Worm (Caenorhabditis elegans) whole organism, L4 larva: ENCODE results near the gene mltn-9.

Source experiments
- F37D6.2 ChIP-seq: sonication (generic microtip); optimal IDR thresholded peaks from 2 replicates; lab custom pipeline; 2016; ENCODE audit warnings: mild to moderate bottlenecking, missing genetic modification characterization, missing compliant biosample characterization
- F49E8.2 ChIP-seq: sonication (generic microtip); optimal IDR thresholded peaks from 2 replicates; lab custom pipeline; 2016; ENCODE audit warnings: missing compliant biosample characterization, mild to moderate bottlenecking, missing genetic modification characterization, borderline replicate concordance
- Y5F2A.4 ChIP-seq: fragments of 200-800 bp; sonication (Bioruptor generic); optimal IDR thresholded peaks from 2 replicates; lab custom pipeline; 2018; ENCODE audit warnings: mild to moderate bottlenecking, missing genetic modification characterization, missing compliant biosample characterization
- Y75B8A.6 ChIP-seq: fragments of 200-800 bp; sonication (Bioruptor generic); IDR thresholded peaks from 2 replicates; pipeline ENCODE4 v1.3.6; 2022; ENCODE audit warnings: missing genetic modification reagents, missing genetic modification characterization, missing compliant biosample characterization
- aha-1 ChIP-seq: fragments of 150-350 bp; peaks from one replicate; lab custom pipeline; 2014; ENCODE audit warnings: missing biosample characterization, missing genetic modification characterization
- aly-2 ChIP-seq: sonication (generic microtip); optimal IDR thresholded peaks from 2 replicates; lab custom pipeline; 2018; ENCODE audit warnings: missing biosample characterization, missing genetic modification characterization
- ama-1 ChIP-seq: fragments of 150-350 bp; optimal IDR thresholded peaks from 2 replicates; lab custom pipeline; 2014; ENCODE audit warnings: inconsistent platforms, mixed read lengths
- arid-1 ChIP-seq: fragments of 200-800 bp; sonication (Bioruptor generic); conservative IDR thresholded peaks from 2 replicates; pipeline ENCODE4 v1.3.6; 2022; ENCODE audit warnings: missing genetic modification reagents, missing genetic modification characterization, missing compliant biosample characterization
- ceh-28 ChIP-seq: fragments of 150-350 bp; optimal IDR thresholded peaks from 2 replicates; lab custom pipeline; 2014; ENCODE audit warnings: missing biosample characterization, missing genetic modification reagents, missing genetic modification characterization
- ceh-44 ChIP-seq: fragments of 200-800 bp; sonication (Bioruptor generic); IDR thresholded peaks from 2 replicates; pipeline ENCODE4 v1.3.6; 2022; ENCODE audit warnings: missing genetic modification reagents, missing genetic modification characterization, missing compliant biosample characterization
- ceh-82 ChIP-seq: sonication (generic microtip); optimal IDR thresholded peaks from 2 replicates; lab custom pipeline; 2017; ENCODE audit warnings: missing biosample characterization, missing genetic modification characterization
- ces-1 ChIP-seq: fragments of 150-350 bp; sonication (generic microtip); optimal IDR thresholded peaks from 4 replicates; lab custom pipeline; 2014; ENCODE audit warnings: missing biosample characterization, missing genetic modification reagents, missing genetic modification characterization
- ctbp-1 ChIP-seq: fragments of 200-800 bp; sonication (Bioruptor generic); IDR thresholded peaks from 2 replicates; pipeline ENCODE4 v1.3.6; 2022; ENCODE audit warnings: missing genetic modification reagents, missing genetic modification characterization, missing compliant biosample characterization
- daf-19 ChIP-seq: fragments of 200-800 bp; sonication (Bioruptor generic); conservative IDR thresholded peaks from 2 replicates; pipeline ENCODE4 v1.3.6; 2022; ENCODE audit warnings: missing genetic modification characterization, missing compliant biosample characterization
- dmd-6 ChIP-seq: fragments of 200-800 bp; sonication (Bioruptor generic); IDR thresholded peaks from 2 replicates; pipeline ENCODE4 v1.3.6; 2022; ENCODE audit warnings: missing genetic modification reagents, missing genetic modification characterization, missing compliant biosample characterization
- dmd-8 ChIP-seq: fragments of 200-800 bp; sonication (Bioruptor generic); IDR thresholded peaks from 2 replicates; pipeline ENCODE4 v1.3.6; 2022; ENCODE audit warnings: missing genetic modification characterization, missing compliant biosample characterization
- egl-43 ChIP-seq: fragments of 200-800 bp; sonication (Bioruptor generic); IDR thresholded peaks from 2 replicates; pipeline ENCODE4 v1.3.6; 2022; ENCODE audit warnings: missing genetic modification reagents, missing genetic modification characterization, missing compliant biosample characterization
- fkh-10 ChIP-seq: fragments of 150-350 bp; optimal IDR thresholded peaks from 2 replicates; lab custom pipeline; 2014; ENCODE audit warnings: missing biosample characterization, missing genetic modification reagents, missing genetic modification characterization
- fos-1 ChIP-seq: fragments of 150-350 bp; optimal IDR thresholded peaks from 2 replicates; lab custom pipeline; 2014; ENCODE audit warnings: missing biosample characterization, missing genetic modification characterization
- lin-13 ChIP-seq: fragments of 150-350 bp; optimal IDR thresholded peaks from 2 replicates; lab custom pipeline; 2014; ENCODE audit warnings: missing biosample characterization, missing genetic modification reagents, missing genetic modification characterization
- lin-38 ChIP-seq: fragments of 200-800 bp; sonication (Bioruptor generic); IDR thresholded peaks from 2 replicates; pipeline ENCODE4 v1.3.6; 2022; ENCODE audit warnings: missing genetic modification reagents, missing genetic modification characterization, missing compliant biosample characterization
- mes-2 ChIP-seq: sonication (generic microtip); optimal IDR thresholded peaks from 2 replicates; lab custom pipeline; 2016; ENCODE audit warnings: missing genotype, mild to moderate bottlenecking, missing genetic modification characterization, missing compliant biosample characterization; ENCODE audit not compliant: poor library complexity, severe bottlenecking
- mxl-2 ChIP-seq: fragments of 200-800 bp; sonication (Bioruptor generic); conservative IDR thresholded peaks from 2 replicates; pipeline ENCODE4 v1.3.6; 2022; ENCODE audit warnings: missing genetic modification reagents, missing genetic modification characterization, missing compliant biosample characterization
- nhr-11 ChIP-seq: fragments of 150-350 bp; optimal IDR thresholded peaks from 2 replicates; lab custom pipeline; 2014; ENCODE audit warnings: missing biosample characterization, missing genetic modification characterization
- nhr-237 ChIP-seq: sonication (generic microtip); optimal IDR thresholded peaks from 2 replicates; lab custom pipeline; 2017; ENCODE audit warnings: missing biosample characterization, missing genetic modification characterization
- nhr-28 ChIP-seq: fragments of 150-350 bp; optimal IDR thresholded peaks from 2 replicates; lab custom pipeline; 2014; ENCODE audit warnings: missing biosample characterization, missing genetic modification characterization
- nhr-48 ChIP-seq: sonication (generic microtip); optimal IDR thresholded peaks from 2 replicates; lab custom pipeline; 2016; ENCODE audit warnings: mild to moderate bottlenecking, missing genetic modification characterization, missing compliant biosample characterization
- rbr-2 ChIP-seq: sonication (generic microtip); optimal IDR thresholded peaks from 2 replicates; lab custom pipeline; 2016; ENCODE audit warnings: missing genotype, missing genetic modification characterization, missing compliant biosample characterization
- saeg-2 ChIP-seq: fragments of 200-800 bp; sonication (Bioruptor generic); IDR thresholded peaks from 2 replicates; pipeline ENCODE4 v1.3.6; 2022; ENCODE audit warnings: missing genetic modification reagents, missing genetic modification characterization, missing compliant biosample characterization
- skn-1 ChIP-seq: fragments of 150-350 bp; optimal IDR thresholded peaks from 2 replicates; lab custom pipeline; 2014; ENCODE audit warnings: missing biosample characterization, missing genetic modification characterization
- tag-97 ChIP-seq: fragments of 200-800 bp; sonication (Bioruptor generic); IDR thresholded peaks from 2 replicates; pipeline ENCODE4 v1.3.6; 2022; ENCODE audit warnings: missing genetic modification characterization, missing compliant biosample characterization
- tra-1 ChIP-seq: fragments of 200-800 bp; sonication (Bioruptor generic); IDR thresholded peaks from 2 replicates; pipeline ENCODE4 v1.3.6; 2022; ENCODE audit warnings: missing genetic modification reagents, missing genetic modification characterization, missing compliant biosample characterization
- unc-62 ChIP-seq, 3 experiments: fragments of 150-350 bp in 1 of 3; sonication (generic microtip); optimal IDR thresholded peaks in 2 of 3; peaks in 1 of 3; 1 replicate in 1 of 3; 2 replicates in 2 of 3; lab custom pipeline; 2014 to 2017; ENCODE audit warnings: missing biosample characterization in 3 of 3, missing genetic modification characterization in 3 of 3, missing genetic modification reagents in 3 of 3, missing genotype in 1 of 3
- vab-7 ChIP-seq: fragments of 200-800 bp; sonication (Bioruptor generic); IDR thresholded peaks from 2 replicates; pipeline ENCODE4 v1.3.6; 2022; ENCODE audit warnings: missing genetic modification reagents, missing genetic modification characterization, missing compliant biosample characterization
- zfp-3 ChIP-seq: fragments of 200-800 bp; sonication (Bioruptor generic); conservative IDR thresholded peaks from 2 replicates; pipeline ENCODE4 v1.3.6; 2022; ENCODE audit warnings: missing genetic modification reagents, missing genetic modification characterization, missing compliant biosample characterization
- zip-11 ChIP-seq: fragments of 200-800 bp; sonication (Bioruptor generic); IDR thresholded peaks from 2 replicates; pipeline ENCODE4 v1.3.6; 2022; ENCODE audit warnings: missing genetic modification characterization, missing compliant biosample characterization
- ztf-11 ChIP-seq: fragments of 150-350 bp; optimal IDR thresholded peaks from 2 replicates; lab custom pipeline; 2014; ENCODE audit warnings: missing biosample characterization, missing genetic modification characterization

The mltn-9 gene

ce11 chrII:14574790-14575189 is 41.0 kb upstream of the mltn-9 start (continued):
- TF ChIP-seq ceh-44 (GFP tag; lab: Robert Waterston, UW) (no peak), vab-7 (no peak), zip-11 (GFP tag; lab: Robert Waterston, UW) (no peak), nhr-28 (tag; lab: Kevin White, UChicago) (no peak), lin-13 (GFP tag; lab: Kevin White, UChicago) (no peak), dmd-8 (GFP tag; lab: Robert Waterston, UW) (0 out of 2 replicates have a peak, but pooled peaks have one; percentile 6), dmd-6 (GFP tag; lab: Robert Waterston, UW) (no peak), rbr-2 (no peak), fkh-10 (GFP tag; lab: Kevin White, UChicago) (no peak), Y75B8A.6 (no peak), nhr-237 (tag; lab: Kevin White, UChicago) (no peak), ceh-82 (tag; lab: Kevin White, UChicago) (no peak), tra-1 (GFP tag; lab: Robert Waterston, UW) (no peak), ztf-11 (no peak), egl-43 (GFP tag; lab: Robert Waterston, UW) (0 out of 2 replicates have a peak, but pooled peaks have one; percentile 63), skn-1 (tag; lab: Kevin White, UChicago) (no peak), mes-2 (tag; lab: Kevin White, UChicago) (no peak), tag-97 (no peak)
- TF ChIP-seq, all 104 proteins: peak for 5

DNA sequence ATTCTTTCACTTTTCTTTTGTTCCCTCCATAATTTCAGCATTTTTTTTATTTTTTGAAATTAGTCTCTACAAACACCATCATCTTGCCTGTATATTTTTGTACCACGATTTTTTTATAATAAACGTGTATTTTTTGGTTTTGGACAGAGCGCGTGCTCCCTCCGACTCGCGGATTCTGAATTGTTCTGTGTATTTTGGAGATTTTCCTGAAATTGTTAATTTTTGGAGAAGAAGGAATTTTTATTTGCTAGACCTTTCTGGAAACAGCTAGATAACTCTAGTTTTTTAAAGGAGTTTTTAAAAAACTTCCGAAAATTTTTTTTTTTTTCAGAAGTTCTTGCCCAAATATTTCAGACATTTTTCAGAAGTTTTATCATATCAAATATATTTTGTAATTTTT is 39.4 kb upstream of the mltn-9 start, which contains the start of gene C01G12.13:
Gene C01G12.13, plus strand, starts transcription at position 301 of the 400 bp plus-strand sequence.
- TF ChIP-seq ama-1 (lab: Kevin White, UChicago) (no peak), fkh-10 (GFP tag; lab: Kevin White, UChicago) (no peak), F49E8.2 (tag; lab: Kevin White, UChicago) (no peak), mes-2 (tag; lab: Kevin White, UChicago) (no peak), fos-1 (no peak), aly-2 (tag; lab: Kevin White, UChicago) (no peak), ces-1 (no peak), Y5F2A.4 (GFP tag; lab: Kevin White, UChicago) (no peak), egl-43 (GFP tag; lab: Robert Waterston, UW) (no peak), lin-38 (GFP tag; lab: Robert Waterston, UW) (no peak), daf-19 (GFP tag; lab: Robert Waterston, UW) (no peak), mxl-2 (no peak), nhr-11 (no peak), unc-62 (GFP tag; optimal IDR thresholded peaks at IDR 0.05 in 1 of 2; lab: Kevin White, UChicago) (no peak), unc-62 (tag; optimal IDR thresholded peaks at IDR 0.05; lab: Kevin White, UChicago) (no peak), arid-1 (GFP tag; lab: Robert Waterston, UW) (no peak), ctbp-1 (no peak), zip-11 (GFP tag; lab: Robert Waterston, UW) (no peak), tag-97 (no peak)

- no peak for TF ChIP-seq lin-13 (GFP tag; lab: Kevin White, UChicago)
- no peak for TF ChIP-seq zfp-3 (GFP tag; lab: Robert Waterston, UW)
- no peak for TF ChIP-seq nhr-48 (tag; lab: Kevin White, UChicago)
- TF ChIP-seq aha-1 (tag; lab: Kevin White, UChicago): peak; percentile 24
- TF ChIP-seq saeg-2 (GFP tag; lab: Robert Waterston, UW): no peak
These were observed 37.8 kb upstream of the mltn-9 start, which contains the start of gene nspb-7 for ce11 chrII:14578013-14578412. nspb-7 (plus strand) TSS chrII:14578313.

- TF ChIP-seq F37D6.2 (tag; lab: Kevin White, UChicago) (no peak), ceh-28 (tag; lab: Kevin White, UChicago) (peak; percentile 70)
These were observed 37.1 kb upstream of the mltn-9 start, which contains the start of gene C01G12.9 for ce11 chrII:14578716-14579115. C01G12.9 (plus strand) TSS chrII:14579016.
